Fruit fly (Drosophila melanogaster) whole organism, adult: ENCODE measurements around the gene Sugb.

Source experiments
- CG14711 ChIP-seq: fragments of 200-800 bp; sonication (Bioruptor generic); optimal IDR thresholded peaks from 2 replicates; lab custom pipeline; 2018; ENCODE audit warnings: missing biosample characterization, mild to moderate bottlenecking, missing genetic modification characterization, moderate library complexity
- CG7045 ChIP-seq: fragments of 200-800 bp; sonication (Bioruptor generic); optimal IDR thresholded peaks from 2 replicates; lab custom pipeline; 2017; ENCODE audit warnings: missing biosample characterization, mild to moderate bottlenecking, missing genetic modification characterization
- bab1 ChIP-seq: fragments of 200-800 bp; sonication (Bioruptor generic); optimal IDR thresholded peaks from 3 replicates; lab custom pipeline; 2019; ENCODE audit warnings: missing biosample characterization, mild to moderate bottlenecking, missing genetic modification characterization, moderate library complexity
- cnc ChIP-seq, 2 experiments: fragments of >200 bp; optimal IDR thresholded peaks; 2 replicates each; lab custom pipeline; 2017

DNA sequence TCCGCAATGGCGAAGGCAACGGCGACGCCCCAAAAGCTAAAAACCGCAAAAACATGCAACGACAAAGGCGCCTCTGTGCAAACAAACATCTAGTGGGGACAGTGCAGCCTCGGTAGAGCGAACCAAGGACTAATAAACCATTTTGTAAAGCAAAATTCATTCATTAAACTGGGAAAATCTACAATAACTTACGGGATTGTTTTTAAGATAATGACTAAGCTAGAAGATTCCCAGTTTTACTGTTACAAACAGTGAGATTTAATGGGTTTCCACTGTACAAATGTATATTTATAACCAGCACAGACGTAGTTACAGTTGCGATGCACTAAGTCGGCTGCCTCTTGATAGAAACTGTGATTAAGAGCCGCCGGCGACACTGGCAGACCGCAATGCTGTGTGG, 27.6 kb upstream of the Sugb start:
- peak; percentile 64 for TF ChIP-seq CG7045 (GFP tag; lab: Kevin White, UChicago)
- no peak for TF ChIP-seq bab1 (GFP tag; lab: Kevin White, UChicago)
- TF ChIP-seq cnc (optimal IDR thresholded peaks at IDR 0.05; lab: Kevin White, UChicago), result no peak
- peak; percentile 62 for TF ChIP-seq CG14711 (tag; lab: Kevin White, UChicago)
